Fruit fly (Drosophila melanogaster): ENCODE data around the gene CG31465.

CG31465 gene

dm6 chr3R:21836201-21836504 is 44.5 kb upstream of the CG31465 start:
- TF ChIP-seq gem (tag; optimal IDR thresholded peaks at IDR 0.05): peak; percentile 28
- no peak for TF ChIP-seq inv (GFP tag; IDR thresholded peaks at IDR 0.05; ENCODE audit: partially characterized antibody)
- no peak for TF ChIP-seq CG4328 (GFP tag; optimal IDR thresholded peaks at IDR 0.05)
- no peak for TF ChIP-seq Hey (tag; optimal IDR thresholded peaks at IDR 0.05)
- TF ChIP-seq jigr1 (GFP tag; IDR thresholded peaks at IDR 0.05): no peak
- no peak for TF ChIP-seq pita (GFP tag; optimal IDR thresholded peaks at IDR 0.05)
- no peak for TF ChIP-seq CG17612 (GFP tag; IDR thresholded peaks at IDR 0.05)
- TF ChIP-seq usp (GFP tag; optimal IDR thresholded peaks at IDR 0.05): no peak
- no peak for TF ChIP-seq MBD-R2 (GFP tag; IDR thresholded peaks at IDR 0.05)
- TF ChIP-seq Drgx (GFP tag; IDR thresholded peaks at IDR 0.05): no peak
- no peak for TF ChIP-seq CG7357 (GFP tag; IDR thresholded peaks at IDR 0.05)
- no peak for TF ChIP-seq CG8290 (GFP tag; optimal IDR thresholded peaks at IDR 0.05)
- peak in 1 of 2 experiments; percentile 25 for TF ChIP-seq CG8290 (tag; optimal IDR thresholded peaks at IDR 0.05)
- no peak for TF ChIP-seq E2f1 (GFP tag; IDR thresholded peaks at IDR 0.05)
- no peak for TF ChIP-seq z (GFP tag; IDR thresholded peaks at IDR 0.05)
- no peak for TF ChIP-seq CG2202 (tag; optimal IDR thresholded peaks at IDR 0.05)
- no peak for TF ChIP-seq CG13424 (tag; optimal IDR thresholded peaks at IDR 0.05)
- peak; percentile 6 for TF ChIP-seq CG18619 (GFP tag; optimal IDR thresholded peaks at IDR 0.05)
- TF ChIP-seq da (GFP tag; optimal IDR thresholded peaks at IDR 0.05): no peak
- peak; percentile 66 for TF ChIP-seq CG14441 (GFP tag; IDR thresholded peaks at IDR 0.05)
- no peak for TF ChIP-seq CG17385 (GFP tag; optimal IDR thresholded peaks at IDR 0.05)
- peak; percentile 20 for TF ChIP-seq dmrt99B (tag; optimal IDR thresholded peaks at IDR 0.05)
- peak; percentile 29; the same call in 1 of the 2 replicates for TF ChIP-seq Rfx (GFP tag; IDR thresholded peaks at IDR 0.05)
- no peak for TF ChIP-seq CG10431 (GFP tag; optimal IDR thresholded peaks at IDR 0.05)
- no peak for TF ChIP-seq CkIIα-i1 (GFP tag; IDR thresholded peaks at IDR 0.05)
- no peak for TF ChIP-seq Poxn (GFP tag; IDR thresholded peaks at IDR 0.05)
- no peak for TF ChIP-seq CG16779 (GFP tag; IDR thresholded peaks at IDR 0.05)
- TF ChIP-seq sens-2 (GFP tag; IDR thresholded peaks at IDR 0.05): no peak
- no peak for TF ChIP-seq CG6765 (GFP tag; optimal IDR thresholded peaks at IDR 0.05)
- TF ChIP-seq CG12942 (GFP tag; optimal IDR thresholded peaks at IDR 0.05): no peak
- TF ChIP-seq row (GFP tag; IDR thresholded peaks at IDR 0.05): 0 out of 3 replicates have a peak, but pooled peaks have one; percentile 26
- TF ChIP-seq zf30C (GFP tag; optimal IDR thresholded peaks at IDR 0.05): no peak
- TF ChIP-seq CG2712 (tag; optimal IDR thresholded peaks at IDR 0.05): no peak
- TF ChIP-seq bbx (GFP tag; IDR thresholded peaks at IDR 0.05; ENCODE audit: partially characterized antibody): no peak
- peak; percentile 14 for TF ChIP-seq grau (tag; optimal IDR thresholded peaks at IDR 0.05)
- no peak for TF ChIP-seq croc (GFP tag; conservative IDR thresholded peaks at IDR 0.05)
- no peak for TF ChIP-seq gcm2 (GFP tag; optimal IDR thresholded peaks at IDR 0.05)
- no peak for TF ChIP-seq unc-4 (GFP tag; IDR thresholded peaks at IDR 0.05; ENCODE audit: partially characterized antibody)
- no peak for TF ChIP-seq CG14014 (GFP tag; IDR thresholded peaks at IDR 0.05)
- 0 out of 3 replicates have a peak, but pooled peaks have one; percentile 19 for TF ChIP-seq CG17361 (GFP tag; IDR thresholded peaks at IDR 0.05)
- peak; percentile 24; the same call in 1 of the 2 replicates for TF ChIP-seq NFAT (GFP tag; IDR thresholded peaks at IDR 0.05)
- TF ChIP-seq CG33557 (GFP tag; optimal IDR thresholded peaks at IDR 0.05): no peak
- peak; percentile 1 for TF ChIP-seq CG18262 (tag; optimal IDR thresholded peaks at IDR 0.05)
- TF ChIP-seq fd102C (GFP tag; optimal IDR thresholded peaks at IDR 0.05): no peak
- no peak for TF ChIP-seq dm (GFP tag; optimal IDR thresholded peaks at IDR 0.05)
- TF ChIP-seq insv (GFP tag; optimal IDR thresholded peaks at IDR 0.05): no peak
- no peak for TF ChIP-seq crc (GFP tag; optimal IDR thresholded peaks at IDR 0.05)
- no peak for TF ChIP-seq CG14667 (GFP tag; IDR thresholded peaks at IDR 0.05)
- no peak for TF ChIP-seq twi (tag; optimal IDR thresholded peaks at IDR 0.05)
- no peak for TF ChIP-seq Nf-YC (tag; optimal IDR thresholded peaks at IDR 0.05)
- no peak for TF ChIP-seq trh (GFP tag; optimal IDR thresholded peaks at IDR 0.05)
- TF ChIP-seq ro (GFP tag; IDR thresholded peaks at IDR 0.05): no peak
- no peak for TF ChIP-seq kay (GFP tag; optimal IDR thresholded peaks at IDR 0.05)
- TF ChIP-seq CG4730 (GFP tag; IDR thresholded peaks at IDR 0.05): no peak
